Worm (Caenorhabditis elegans) whole organism, L2 larva: Measurements from ENCODE around the gene Y41E3.19.

Experiments used
- C34F6.9 ChIP-seq: fragments of 150-350 bp; optimal IDR thresholded peaks from 2 replicates; lab custom pipeline; 2014; ENCODE audit warnings: missing biosample characterization, missing genetic modification characterization
- F13H6.1 ChIP-seq: sonication (generic microtip); optimal IDR thresholded peaks from 2 replicates; lab custom pipeline; 2016; ENCODE audit warnings: missing genetic modification characterization, missing compliant biosample characterization
- R02D3.7 ChIP-seq: fragments of 150-350 bp; optimal IDR thresholded peaks from 2 replicates; lab custom pipeline; 2014; ENCODE audit warnings: missing biosample characterization, missing genetic modification characterization
- Y55F3AM.14 ChIP-seq: fragments of 200-800 bp; sonication (Bioruptor generic); optimal IDR thresholded peaks from 2 replicates; lab custom pipeline; 2018; ENCODE audit warnings: mild to moderate bottlenecking, missing genetic modification characterization, missing compliant biosample characterization
- ZK546.5 ChIP-seq: sonication (generic microtip); optimal IDR thresholded peaks from 2 replicates; lab custom pipeline; 2017; ENCODE audit warnings: missing biosample characterization, missing genetic modification characterization
- alr-1 ChIP-seq: fragments of 150-350 bp; optimal IDR thresholded peaks from 2 replicates; lab custom pipeline; 2014; ENCODE audit warnings: missing biosample characterization, missing genetic modification characterization
- aly-2 ChIP-seq: fragments of 150-350 bp; optimal IDR thresholded peaks from 2 replicates; lab custom pipeline; 2014; ENCODE audit warnings: missing biosample characterization, missing genetic modification characterization
- ama-1 ChIP-seq: fragments of 150-350 bp; optimal IDR thresholded peaks from 2 replicates; lab custom pipeline; 2018; ENCODE audit warnings: inconsistent platforms
- blmp-1 ChIP-seq: sonication (generic microtip); optimal IDR thresholded peaks from 2 replicates; lab custom pipeline; 2017; ENCODE audit warnings: missing genetic modification characterization, mild to moderate bottlenecking, missing compliant biosample characterization, antibody characterized with exemption, moderate library complexity; ENCODE audit not compliant: insufficient read depth
- ceh-16 ChIP-seq: fragments of 150-350 bp; optimal IDR thresholded peaks from 2 replicates; lab custom pipeline; 2014; ENCODE audit warnings: missing biosample characterization, missing genetic modification characterization
- dmd-4 ChIP-seq: sonication (generic microtip); optimal IDR thresholded peaks from 2 replicates; lab custom pipeline; 2017; ENCODE audit warnings: missing biosample characterization, missing genetic modification characterization
- egl-27 ChIP-seq: sonication (generic microtip); optimal IDR thresholded peaks from 3 replicates; lab custom pipeline; 2017; ENCODE audit warnings: missing biosample characterization, missing genetic modification reagents, missing genetic modification characterization
- elt-1 ChIP-seq: fragments of 150-350 bp; optimal IDR thresholded peaks from 2 replicates; lab custom pipeline; 2014; ENCODE audit warnings: missing biosample characterization, missing genetic modification characterization
- lin-11 ChIP-seq: fragments of 150-350 bp; sonication (generic microtip); optimal IDR thresholded peaks from 2 replicates; lab custom pipeline; 2014; ENCODE audit warnings: missing biosample characterization, missing genetic modification characterization, inconsistent platforms, mixed read lengths
- lin-39 ChIP-seq: fragments of 150-350 bp; optimal IDR thresholded peaks from 2 replicates; lab custom pipeline; 2014; ENCODE audit warnings: missing biosample characterization, missing genetic modification reagents, missing genetic modification characterization
- lsy-2 ChIP-seq, 2 experiments: fragments of 150-350 bp in 1 of 2; sonication (generic microtip) in 1 of 2; optimal IDR thresholded peaks; 2 replicates each; lab custom pipeline; 2014 to 2017; ENCODE audit warnings: missing biosample characterization in 2 of 2, missing genetic modification characterization in 2 of 2
- mab-5 ChIP-seq: fragments of 150-350 bp; optimal IDR thresholded peaks from 2 replicates; lab custom pipeline; 2014; ENCODE audit warnings: missing biosample characterization, missing genetic modification characterization
- mdl-1 ChIP-seq, 2 experiments: fragments of 150-350 bp in 1 of 2; sonication (generic microtip) in 1 of 2; optimal IDR thresholded peaks; 2 replicates each; lab custom pipeline; 2017; ENCODE audit warnings: missing biosample characterization in 2 of 2, missing genetic modification characterization in 2 of 2
- nhr-10 ChIP-seq: sonication (generic microtip); optimal IDR thresholded peaks from 2 replicates; lab custom pipeline; 2017; ENCODE audit warnings: missing biosample characterization, missing genetic modification characterization
- nhr-11 ChIP-seq: fragments of 150-350 bp; optimal IDR thresholded peaks from 2 replicates; lab custom pipeline; 2014; ENCODE audit warnings: missing biosample characterization, missing genetic modification characterization
- nhr-12 ChIP-seq: fragments of 150-350 bp; optimal IDR thresholded peaks from 2 replicates; lab custom pipeline; 2014; ENCODE audit warnings: missing biosample characterization, missing genetic modification characterization
- nhr-129 ChIP-seq: fragments of 150-350 bp; optimal IDR thresholded peaks from 2 replicates; lab custom pipeline; 2014; ENCODE audit warnings: missing biosample characterization, missing genetic modification characterization
- nhr-23 ChIP-seq: fragments of 150-350 bp; optimal IDR thresholded peaks from 2 replicates; lab custom pipeline; 2014; ENCODE audit warnings: missing biosample characterization, missing genetic modification reagents, missing genetic modification characterization
- nhr-237 ChIP-seq: fragments of 150-350 bp; optimal IDR thresholded peaks from 2 replicates; lab custom pipeline; 2014; ENCODE audit warnings: missing biosample characterization, missing genetic modification characterization
- nhr-25 ChIP-seq: fragments of 150-350 bp; sonication (generic microtip); optimal IDR thresholded peaks from 3 replicates; lab custom pipeline; 2014; ENCODE audit warnings: missing biosample characterization, missing genetic modification characterization
- nhr-6 ChIP-seq: fragments of 150-350 bp; optimal IDR thresholded peaks from 2 replicates; lab custom pipeline; 2014; ENCODE audit warnings: missing biosample characterization, missing genetic modification characterization
- peb-1 ChIP-seq: fragments of 150-350 bp; optimal IDR thresholded peaks from 2 replicates; lab custom pipeline; 2014; ENCODE audit warnings: missing biosample characterization, missing genetic modification characterization
- sem-4 ChIP-seq: fragments of 150-350 bp; optimal IDR thresholded peaks from 2 replicates; lab custom pipeline; 2014; ENCODE audit warnings: missing biosample characterization, missing genetic modification reagents, missing genetic modification characterization
- skn-1 ChIP-seq: sonication (generic microtip); optimal IDR thresholded peaks from 2 replicates; lab custom pipeline; 2017; ENCODE audit warnings: missing biosample characterization, missing genetic modification characterization
- sma-3 ChIP-seq: sonication (generic microtip); optimal IDR thresholded peaks from 2 replicates; lab custom pipeline; 2016; ENCODE audit warnings: missing genetic modification reagents, missing genetic modification characterization, missing compliant biosample characterization
- sma-9 ChIP-seq, 2 experiments: fragments of 150-350 bp in 1 of 2; sonication (generic microtip) in 1 of 2; optimal IDR thresholded peaks; 2 replicates each; lab custom pipeline; 2014 to 2016; ENCODE audit warnings: missing genetic modification characterization in 2 of 2, mild to moderate bottlenecking in 1 of 2, missing biosample characterization in 1 of 2, missing compliant biosample characterization in 1 of 2, missing genetic modification reagents in 1 of 2, moderate library complexity in 1 of 2
- unc-62 ChIP-seq: fragments of 150-350 bp; optimal IDR thresholded peaks from 2 replicates; lab custom pipeline; 2014; ENCODE audit warnings: missing biosample characterization, missing genetic modification reagents, missing genetic modification characterization
- zag-1 ChIP-seq: fragments of 150-350 bp; optimal IDR thresholded peaks from 2 replicates; lab custom pipeline; 2014; ENCODE audit warnings: missing biosample characterization, missing genetic modification characterization
- ztf-11 ChIP-seq: sonication (generic microtip); optimal IDR thresholded peaks from 2 replicates; lab custom pipeline; 2017; ENCODE audit warnings: missing biosample characterization, missing genetic modification characterization

Y41E3.19 gene

ce11 chrIV:15068818-15069217 is 12.9 kb downstream of the Y41E3.19 start, which contains the start of gene srt-48:
TSS of gene srt-48 (minus strand) at chrIV:15068918.
- TF ChIP-seq nhr-129 (no peak), nhr-23 (tag; lab: Kevin White, UChicago) (no peak), lin-11 (tag; lab: Kevin White, UChicago) (no peak), lsy-2 (tag; optimal IDR thresholded peaks at IDR 0.05; lab: Kevin White, UChicago) (no peak), mdl-1 (tag; optimal IDR thresholded peaks at IDR 0.05; lab: Kevin White, UChicago) (no peak), ama-1 (no peak)
- TF ChIP-seq, all 48 proteins: peak for 0

DNA sequence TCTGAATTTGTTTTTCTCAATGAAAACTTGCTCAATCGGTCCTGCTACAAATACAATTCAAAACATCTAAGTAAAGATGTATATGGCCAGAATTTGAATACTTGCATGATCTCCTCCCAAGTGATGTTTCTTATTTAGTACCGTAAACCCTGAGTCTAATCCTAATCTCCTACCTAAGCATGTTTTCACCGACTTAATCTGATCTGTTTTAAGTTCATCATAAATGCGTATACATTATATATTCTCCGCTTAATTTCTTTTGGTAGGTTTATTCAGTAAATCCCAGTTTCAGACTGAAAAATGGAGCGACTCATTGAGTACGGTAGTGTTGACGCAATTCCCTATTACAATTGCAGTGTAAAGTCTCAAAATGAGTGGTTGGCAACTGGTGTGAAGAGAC is 18.5 kb downstream of the Y41E3.19 start, which contains the start of gene srt-50:
srt-50 (plus strand) TSS at position 301 of the 400 bp plus-strand sequence.
- TF ChIP-seq skn-1 (tag; lab: Kevin White, UChicago) (no peak), mdl-1 (tag; optimal IDR thresholded peaks at IDR 0.05; lab: Kevin White, UChicago) (no peak), nhr-10 (tag; lab: Kevin White, UChicago) (no peak), F13H6.1 (tag; lab: Kevin White, UChicago) (no peak), nhr-237 (tag; lab: Kevin White, UChicago) (no peak), Y55F3AM.14 (GFP tag; lab: Kevin White, UChicago) (no peak), mab-5 (tag; lab: Kevin White, UChicago) (no peak), peb-1 (tag; lab: Kevin White, UChicago) (no peak), alr-1 (tag; lab: Kevin White, UChicago) (no peak), lsy-2 (tag; optimal IDR thresholded peaks at IDR 0.05; lab: Kevin White, UChicago) (no peak), ceh-16 (tag; lab: Kevin White, UChicago) (no peak), sem-4 (tag; lab: Kevin White, UChicago) (no peak), zag-1 (no peak), C34F6.9 (tag; lab: Kevin White, UChicago) (no peak), ZK546.5 (tag; lab: Kevin White, UChicago) (no peak), sma-9 (GFP tag; optimal IDR thresholded peaks at IDR 0.05; lab: Kevin White, UChicago) (no peak), sma-9 (tag; optimal IDR thresholded peaks at IDR 0.05; lab: Kevin White, UChicago) (no peak), nhr-12 (no peak)

DNA sequence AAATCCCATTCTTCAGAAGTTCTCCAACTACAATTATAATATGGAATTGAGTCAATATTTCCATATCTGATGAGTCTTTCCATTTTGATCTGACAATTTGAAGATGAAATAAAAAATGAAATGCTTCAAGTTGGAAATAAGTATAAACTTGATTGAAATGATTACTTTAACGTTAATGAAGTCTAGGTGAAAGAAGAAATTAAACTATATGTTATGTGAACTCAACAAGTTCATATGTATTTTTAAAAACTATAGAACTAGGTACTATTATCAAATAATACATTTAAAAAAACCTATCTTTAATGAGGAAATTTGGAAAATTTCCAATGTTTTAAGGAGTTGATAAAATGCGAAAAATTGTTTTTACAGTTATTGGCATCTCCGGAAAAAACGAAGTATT is 42.4 kb downstream of the Y41E3.19 start, which contains the start of gene srt-49:
srt-49 (minus strand) TSS at position 101 of the 400 bp plus-strand sequence.
- TF ChIP-seq nhr-10 (tag; lab: Kevin White, UChicago) (no peak), alr-1 (tag; lab: Kevin White, UChicago) (no peak), nhr-12 (no peak), ceh-16 (tag; lab: Kevin White, UChicago) (no peak), mdl-1 (tag; optimal IDR thresholded peaks at IDR 0.05; lab: Kevin White, UChicago) (no peak), peb-1 (tag; lab: Kevin White, UChicago) (no peak), nhr-25 (tag; lab: Kevin White, UChicago) (no peak), dmd-4 (tag; lab: Kevin White, UChicago) (no peak)

ce11 chrIV:15103224-15103679 is 47.3 kb downstream of the Y41E3.19 start, which contains the start of gene srt-44:
TSS of gene srt-44 (plus strand) at chrIV:15103629.
- TF ChIP-seq lin-39 (no peak), aly-2 (no peak), nhr-6 (no peak), unc-62 (GFP tag; lab: Kevin White, UChicago) (no peak), nhr-11 (tag; lab: Kevin White, UChicago) (no peak), skn-1 (tag; lab: Kevin White, UChicago) (no peak), Y55F3AM.14 (GFP tag; lab: Kevin White, UChicago) (no peak), sma-3 (no peak), lin-11 (tag; lab: Kevin White, UChicago) (no peak), lsy-2 (tag; optimal IDR thresholded peaks at IDR 0.05; lab: Kevin White, UChicago) (no peak), egl-27 (tag; lab: Kevin White, UChicago) (no peak), alr-1 (tag; lab: Kevin White, UChicago) (no peak), mdl-1 (tag; optimal IDR thresholded peaks at IDR 0.05; lab: Kevin White, UChicago) (no peak), R02D3.7 (tag; lab: Kevin White, UChicago) (no peak), elt-1 (tag; lab: Kevin White, UChicago) (no peak), C34F6.9 (tag; lab: Kevin White, UChicago) (no peak), ztf-11 (tag; lab: Kevin White, UChicago) (no peak), blmp-1 (no peak)
